Fruit fly (Drosophila melanogaster) whole organism, embryonic: ENCODE measurements around the gene Os-C.
A peak's percentile ranks its signal among the peaks of the same experiment; 100 is the strongest.

Experiments used
- Ada2b ChIP-seq: fragments of 200-800 bp; sonication (Bioruptor generic); IDR thresholded peaks from 2 replicates; pipeline ENCODE4 v1.3.6; 2022; ENCODE audit warnings: missing biosample characterization, missing genetic modification characterization
- Atf3 ChIP-seq: fragments of 200-800 bp; sonication (Bioruptor generic); optimal IDR thresholded peaks from 3 replicates; lab custom pipeline; 2016; ENCODE audit warnings: missing biosample characterization, missing genetic modification characterization
- B-H1 ChIP-seq: fragments of 200-800 bp; sonication (Bioruptor generic); IDR thresholded peaks from 3 replicates; pipeline ENCODE4 v1.3.6; 2022; ENCODE audit warnings: missing biosample characterization, missing genetic modification characterization
- B-H2 ChIP-seq: fragments of 200-800 bp; sonication (Bioruptor generic); optimal IDR thresholded peaks from 2 replicates; lab custom pipeline; 2018; ENCODE audit warnings: missing biosample characterization, mild to moderate bottlenecking, missing genetic modification characterization
- BEAF-32 ChIP-seq: fragments of 200-800 bp; sonication (Bioruptor generic); optimal IDR thresholded peaks from 3 replicates; lab custom pipeline; 2017; ENCODE audit warnings: missing biosample characterization, missing genetic modification characterization, mild to moderate bottlenecking, moderate library complexity, missing genetic modification reagents
- CG1024 ChIP-seq: fragments of 200-800 bp; sonication (Bioruptor generic); IDR thresholded peaks from 2 replicates; pipeline ENCODE4 v1.3.6; 2022; ENCODE audit warnings: missing biosample characterization, missing genetic modification characterization
- CG10267 ChIP-seq: fragments of 200-800 bp; sonication (Bioruptor generic); optimal IDR thresholded peaks from 2 replicates; lab custom pipeline; 2018; ENCODE audit warnings: missing biosample characterization, mild to moderate bottlenecking, missing genetic modification characterization, moderate library complexity
- CG10431 ChIP-seq: fragments of 200-800 bp; sonication (Bioruptor generic); optimal IDR thresholded peaks from 3 replicates; lab custom pipeline; 2018; ENCODE audit warnings: missing biosample characterization, mild to moderate bottlenecking, missing genetic modification characterization
- CG10462 ChIP-seq: fragments of 200-800 bp; sonication (Bioruptor generic); optimal IDR thresholded peaks from 2 replicates; lab custom pipeline; 2016; ENCODE audit warnings: missing biosample characterization, missing genetic modification characterization
- CG11504 ChIP-seq: fragments of 200-800 bp; sonication (Bioruptor generic); optimal IDR thresholded peaks from 3 replicates; lab custom pipeline; 2019; ENCODE audit warnings: missing biosample characterization, mild to moderate bottlenecking, missing genetic modification characterization, moderate library complexity
- CG12744 ChIP-seq: fragments of 200-800 bp; sonication (Bioruptor generic); optimal IDR thresholded peaks from 2 replicates; lab custom pipeline; 2016; ENCODE audit warnings: missing biosample characterization, missing genetic modification characterization
- CG13287 ChIP-seq: fragments of 200-800 bp; sonication (Bioruptor generic); IDR thresholded peaks from 2 replicates; pipeline ENCODE4 v1.3.6; 2022; ENCODE audit warnings: missing biosample characterization, missing genetic modification characterization; ENCODE audit not compliant: partially characterized antibody
- CG14014 ChIP-seq: fragments of 200-800 bp; sonication (Bioruptor generic); IDR thresholded peaks from 2 replicates; pipeline ENCODE4 v1.3.6; 2022; ENCODE audit warnings: missing biosample characterization, missing genetic modification characterization
- CG14667 ChIP-seq: fragments of 200-800 bp; sonication (Bioruptor generic); IDR thresholded peaks from 2 replicates; pipeline ENCODE4 v1.3.6; 2022; ENCODE audit warnings: missing biosample characterization, missing genetic modification characterization
- CG1603 ChIP-seq: fragments of 200-800 bp; sonication (Bioruptor generic); optimal IDR thresholded peaks from 2 replicates; lab custom pipeline; 2019; ENCODE audit warnings: missing biosample characterization, mild to moderate bottlenecking, missing genetic modification characterization, moderate library complexity
- CG2199 ChIP-seq: fragments of 200-800 bp; sonication (Bioruptor generic); IDR thresholded peaks from 3 replicates; pipeline ENCODE4 v1.3.6; 2022; ENCODE audit warnings: missing biosample characterization, missing genetic modification characterization
- CG3065 ChIP-seq: fragments of 200-800 bp; sonication (Bioruptor generic); optimal IDR thresholded peaks from 2 replicates; lab custom pipeline; 2016; ENCODE audit warnings: missing biosample characterization, missing genetic modification characterization
- CG34376 ChIP-seq: fragments of 200-800 bp; sonication (Bioruptor generic); optimal IDR thresholded peaks from 2 replicates; lab custom pipeline; 2018; ENCODE audit warnings: missing biosample characterization, mild to moderate bottlenecking, missing genetic modification characterization
- CG6654 ChIP-seq: fragments of 200-800 bp; sonication (Bioruptor generic); optimal IDR thresholded peaks from 2 replicates; lab custom pipeline; 2017; ENCODE audit warnings: missing biosample characterization, mild to moderate bottlenecking, missing genetic modification characterization
- CG9876 ChIP-seq: fragments of 200-800 bp; sonication (Bioruptor generic); optimal IDR thresholded peaks from 2 replicates; lab custom pipeline; 2016; ENCODE audit warnings: missing biosample characterization, missing genetic modification characterization
- Dp ChIP-seq: fragments of 200-800 bp; sonication (Bioruptor generic); optimal IDR thresholded peaks from 2 replicates; lab custom pipeline; 2018; ENCODE audit warnings: missing biosample characterization, mild to moderate bottlenecking, missing genetic modification characterization, moderate library complexity
- E2f2 ChIP-seq: fragments of 200-800 bp; sonication (Bioruptor generic); IDR thresholded peaks from 2 replicates; pipeline ENCODE4 v1.3.6; 2022; ENCODE audit warnings: missing biosample characterization, missing genetic modification characterization
- Hsf ChIP-seq: fragments of 200-800 bp; sonication (Bioruptor generic); optimal IDR thresholded peaks from 3 replicates; lab custom pipeline; 2016; ENCODE audit warnings: missing biosample characterization, missing genetic modification characterization
- Lhr ChIP-seq: fragments of 200-800 bp; sonication (Bioruptor generic); optimal IDR thresholded peaks from 3 replicates; lab custom pipeline; 2017; ENCODE audit warnings: mild to moderate bottlenecking, missing biosample characterization, missing genetic modification reagents, missing genetic modification characterization
- MBD-R2 ChIP-seq: fragments of 200-800 bp; sonication (Bioruptor generic); IDR thresholded peaks from 2 replicates; pipeline ENCODE4 v1.3.6; 2022; ENCODE audit warnings: missing biosample characterization, missing genetic modification characterization
- Med ChIP-seq: fragments of 200-800 bp; sonication (Bioruptor generic); peaks from one replicate; lab custom pipeline; 2016; ENCODE audit warnings: missing biosample characterization, missing genetic modification characterization, mild to moderate bottlenecking, inconsistent platforms, moderate library complexity
- NC2β ChIP-seq: fragments of 200-800 bp; sonication (Bioruptor generic); optimal IDR thresholded peaks from 2 replicates; lab custom pipeline; 2016; ENCODE audit warnings: missing biosample characterization, missing genetic modification characterization
- Taf1 ChIP-seq: fragments of 200-800 bp; sonication (Bioruptor generic); IDR thresholded peaks from 2 replicates; pipeline ENCODE4 v1.3.6; 2022; ENCODE audit warnings: missing biosample characterization, missing genetic modification characterization
- YL-1 ChIP-seq: fragments of 200-800 bp; sonication (Bioruptor generic); optimal IDR thresholded peaks from 3 replicates; lab custom pipeline; 2017; ENCODE audit warnings: missing biosample characterization, mild to moderate bottlenecking, missing genetic modification characterization
- bcd ChIP-seq: fragments of 200-800 bp; sonication (Bioruptor generic); optimal IDR thresholded peaks from 2 replicates; lab custom pipeline; 2017; ENCODE audit warnings: missing biosample characterization, mild to moderate bottlenecking, missing genetic modification characterization
- cg ChIP-seq: fragments of 200-800 bp; sonication (Bioruptor generic); optimal IDR thresholded peaks from 3 replicates; lab custom pipeline; 2019; ENCODE audit warnings: missing biosample characterization, mild to moderate bottlenecking, missing genetic modification characterization, moderate library complexity
- ci ChIP-seq: fragments of 200-800 bp; sonication (Bioruptor generic); IDR thresholded peaks from 3 replicates; pipeline ENCODE4 v1.3.6; 2022; ENCODE audit warnings: missing biosample characterization, missing genetic modification characterization
- corto ChIP-seq: fragments of 200-800 bp; sonication (Bioruptor generic); optimal IDR thresholded peaks from 2 replicates; lab custom pipeline; 2016; ENCODE audit warnings: missing biosample characterization, mild to moderate bottlenecking, missing genetic modification characterization, moderate library complexity
- dati ChIP-seq: fragments of 200-800 bp; sonication (Bioruptor generic); IDR thresholded peaks from 2 replicates; pipeline ENCODE4 v1.3.6; 2022; ENCODE audit warnings: missing biosample characterization, missing genetic modification characterization
- dmrt11E ChIP-seq: fragments of 200-800 bp; sonication (Bioruptor generic); optimal IDR thresholded peaks from 3 replicates; lab custom pipeline; 2018; ENCODE audit warnings: missing biosample characterization, mild to moderate bottlenecking, missing genetic modification characterization, moderate library complexity
- eve ChIP-seq, 2 experiments: fragments of >200 bp; optimal IDR thresholded peaks; 2 replicates each; lab custom pipeline; 2017; ENCODE audit warnings: missing biosample characterization in 2 of 2, missing genetic modification characterization in 2 of 2
- ind ChIP-seq: fragments of 200-800 bp; sonication (Bioruptor generic); optimal IDR thresholded peaks from 3 replicates; lab custom pipeline; 2016; ENCODE audit warnings: missing biosample characterization, missing genetic modification characterization
- nerfin-1 ChIP-seq: fragments of 200-800 bp; sonication (Bioruptor generic); optimal IDR thresholded peaks from 3 replicates; lab custom pipeline; 2019; ENCODE audit warnings: missing biosample characterization, mild to moderate bottlenecking, missing genetic modification characterization, moderate library complexity
- onecut ChIP-seq: fragments of 200-800 bp; sonication (Bioruptor generic); IDR thresholded peaks from 2 replicates; pipeline ENCODE4 v1.3.6; 2022; ENCODE audit warnings: missing biosample characterization, missing genetic modification characterization
- org-1 ChIP-seq: fragments of 200-800 bp; sonication (Bioruptor generic); optimal IDR thresholded peaks from 2 replicates; lab custom pipeline; 2017; ENCODE audit warnings: missing biosample characterization, missing genetic modification characterization
- pzg ChIP-seq: fragments of 200-800 bp; sonication (Bioruptor generic); optimal IDR thresholded peaks from 3 replicates; lab custom pipeline; 2018; ENCODE audit warnings: missing biosample characterization, mild to moderate bottlenecking, missing genetic modification characterization, moderate library complexity
- shn ChIP-seq: fragments of 200-800 bp; sonication (Bioruptor generic); optimal IDR thresholded peaks from 3 replicates; lab custom pipeline; 2016; ENCODE audit warnings: missing biosample characterization, missing genetic modification characterization
- sima ChIP-seq: fragments of 200-800 bp; sonication (Bioruptor generic); optimal IDR thresholded peaks from 2 replicates; lab custom pipeline; 2016; ENCODE audit warnings: missing biosample characterization, missing genetic modification characterization
- ssp ChIP-seq: fragments of 200-800 bp; sonication (Bioruptor generic); IDR thresholded peaks from 2 replicates; pipeline ENCODE4 v1.3.6; 2022; ENCODE audit warnings: missing biosample characterization, missing genetic modification characterization
- tap ChIP-seq: fragments of 200-800 bp; optimal IDR thresholded peaks from 3 replicates; lab custom pipeline; 2019; ENCODE audit warnings: missing biosample characterization, mild to moderate bottlenecking, missing genetic modification characterization, moderate library complexity
- trem ChIP-seq: fragments of 200-800 bp; optimal IDR thresholded peaks from 3 replicates; lab custom pipeline; 2019; ENCODE audit warnings: missing biosample characterization, mild to moderate bottlenecking, missing genetic modification characterization, moderate library complexity
- unc-4 ChIP-seq: fragments of 200-800 bp; sonication (Bioruptor generic); IDR thresholded peaks from 2 replicates; pipeline ENCODE4 v1.3.6; 2022; ENCODE audit warnings: missing biosample characterization, missing genetic modification characterization; ENCODE audit not compliant: partially characterized antibody
- wor ChIP-seq: fragments of 200-800 bp; sonication (Bioruptor generic); IDR thresholded peaks from 2 replicates; pipeline ENCODE4 v1.3.6; 2022; ENCODE audit warnings: missing biosample characterization, missing genetic modification characterization
- zfh2 ChIP-seq: fragments of 200-800 bp; sonication (Bioruptor generic); optimal IDR thresholded peaks from 2 replicates; lab custom pipeline; 2016; ENCODE audit warnings: missing biosample characterization, missing genetic modification characterization

Os-C gene

DNA sequence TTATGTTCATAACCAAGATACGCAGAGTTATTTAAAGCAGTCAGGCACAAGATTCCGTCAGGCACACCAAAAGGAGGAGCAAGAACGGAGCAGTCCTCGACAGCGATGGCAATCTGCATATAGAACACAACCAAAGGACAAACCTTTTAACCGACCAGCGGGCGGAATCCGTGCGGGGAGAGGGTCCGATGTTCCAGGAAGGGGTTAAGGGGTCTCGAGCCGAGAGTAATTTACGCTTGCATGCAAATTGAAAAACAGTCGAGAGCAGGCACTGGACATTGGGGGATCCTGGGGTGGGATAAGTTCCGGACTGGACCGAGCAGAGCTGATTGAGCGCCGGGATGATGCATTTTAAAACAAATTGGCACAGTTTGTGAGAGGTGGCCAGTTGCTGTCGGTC lies 8.1 kb upstream of the Os-C start (continued):
- no peak for TF ChIP-seq eve (GFP tag; optimal IDR thresholded peaks at IDR 0.05; lab: Kevin White, UChicago)

DNA sequence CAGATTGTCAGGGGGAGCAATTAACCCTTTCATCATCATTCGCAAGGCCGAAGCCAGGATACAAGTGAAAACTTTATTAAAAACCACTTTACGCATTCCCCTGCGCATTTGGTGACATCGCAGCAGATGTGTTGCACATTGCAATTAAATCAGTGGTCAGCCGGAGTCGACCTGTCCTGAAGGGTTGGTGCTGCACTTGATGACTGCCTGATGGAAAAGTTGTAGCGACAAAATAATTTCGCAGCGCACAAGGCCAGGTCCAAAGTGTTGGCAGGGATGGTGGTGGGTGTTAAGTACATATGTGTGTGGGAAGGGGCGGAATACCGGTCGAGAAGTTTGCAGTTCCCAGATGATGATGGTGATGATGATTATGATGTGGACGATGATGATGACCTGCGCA lies 6.6 kb upstream of the Os-C start:
- TF ChIP-seq nerfin-1 (peak; percentile 78), CG2199 (GFP tag; lab: Robert Waterston, UW) (0 out of 3 replicates have a peak, but pooled peaks have one; percentile 52), CG1024 (GFP tag; lab: Robert Waterston, UW) (no peak), tap (peak; percentile 33), Lhr (no peak), Atf3 (no peak), NC2β (GFP tag; lab: Kevin White, UChicago) (no peak)

DNA sequence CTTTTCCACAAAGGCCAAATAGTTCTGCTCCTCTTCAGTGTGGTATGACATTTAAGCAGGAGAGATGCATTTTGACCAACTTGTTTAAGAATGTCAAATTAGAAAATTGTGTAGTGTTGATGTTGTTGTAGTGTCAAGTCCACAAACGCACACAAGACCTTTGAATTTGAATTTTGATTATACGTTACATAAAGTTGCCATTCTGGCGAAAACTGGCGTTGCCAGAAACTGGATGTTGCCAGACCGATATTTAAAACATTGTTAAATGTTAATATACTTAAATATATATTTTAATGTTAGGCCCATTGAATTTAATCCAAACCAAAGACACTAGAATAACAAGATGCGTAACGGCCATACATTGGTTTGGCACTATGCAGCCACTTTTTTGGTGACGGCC lies 5.7 kb upstream of the Os-C start:
- TF ChIP-seq CG3065 (GFP tag; lab: Kevin White, UChicago) (no peak), shn (GFP tag; lab: Kevin White, UChicago) (no peak), corto (GFP tag; lab: Kevin White, UChicago) (no peak), dmrt11E (tag; lab: Kevin White, UChicago) (no peak), wor (GFP tag; lab: Robert Waterston, UW) (no peak), CG10431 (no peak), org-1 (no peak), onecut (no peak), CG12744 (GFP tag; lab: Kevin White, UChicago) (no peak), B-H2 (GFP tag; lab: Kevin White, UChicago) (no peak), BEAF-32 (GFP tag; lab: Kevin White, UChicago) (peak; percentile 11), Lhr (peak; percentile 7), Taf1 (no peak), CG34376 (GFP tag; lab: Kevin White, UChicago) (no peak), pzg (peak; percentile 48), CG6654 (GFP tag; lab: Kevin White, UChicago) (no peak), ind (no peak), CG11504 (tag; lab: Kevin White, UChicago) (peak; percentile 4), CG10267 (tag; lab: Kevin White, UChicago) (peak; percentile 9), Med (GFP tag; lab: Kevin White, UChicago) (peak; percentile 34), B-H1 (GFP tag; lab: Robert Waterston, UW) (no peak), CG9876 (no peak), CG14667 (GFP tag; lab: Robert Waterston, UW) (no peak), ci (GFP tag; lab: Robert Waterston, UW) (no peak), E2f2 (GFP tag; lab: Robert Waterston, UW) (peak; percentile 74), dati (GFP tag; lab: Robert Waterston, UW) (no peak), MBD-R2 (GFP tag; lab: Robert Waterston, UW) (peak; percentile 18; the same call in 1 of the 2 replicates), CG10462 (GFP tag; lab: Kevin White, UChicago) (no peak), CG14014 (GFP tag; lab: Robert Waterston, UW) (no peak), CG1603 (tag; lab: Kevin White, UChicago) (peak; percentile 29), Ada2b (GFP tag; lab: Robert Waterston, UW) (peak; percentile 30; the same call in 1 of the 2 replicates), unc-4 (GFP tag; lab: Robert Waterston, UW) (0 out of 2 replicates have a peak, but pooled peaks have one; percentile 22), YL-1 (GFP tag; lab: Kevin White, UChicago) (peak; percentile 2), cg (GFP tag; lab: Kevin White, UChicago) (no peak), sima (no peak), ssp (GFP tag; lab: Robert Waterston, UW) (no peak), Hsf (no peak), trem (tag; lab: Kevin White, UChicago) (peak; percentile 18), CG13287 (peak; percentile 38; the same call in 1 of the 2 replicates), zfh2 (GFP tag; lab: Kevin White, UChicago) (no peak), bcd (GFP tag; lab: Kevin White, UChicago) (no peak), Dp (peak; percentile 72)
